Fruit fly (Drosophila melanogaster) whole organism, embryonic: ENCODE data around the gene Pvf2.
A peak's percentile ranks its signal among the peaks of the same experiment; 100 is the strongest.

Experiments used
- Antp ChIP-seq: fragments of 200-800 bp; sonication (Bioruptor generic); optimal IDR thresholded peaks from 3 replicates; lab custom pipeline; 2016; ENCODE audit warnings: missing biosample characterization, missing genetic modification characterization
- Atf6 ChIP-seq: fragments of 200-800 bp; sonication (Bioruptor generic); IDR thresholded peaks from 2 replicates; pipeline ENCODE4 v1.3.6; 2022; ENCODE audit warnings: missing biosample characterization, missing genetic modification characterization
- CG10543 ChIP-seq: fragments of 200-800 bp; sonication (Bioruptor generic); optimal IDR thresholded peaks from 3 replicates; lab custom pipeline; 2017; ENCODE audit warnings: missing biosample characterization, mild to moderate bottlenecking, missing genetic modification characterization, moderate library complexity
- CG11085 ChIP-seq: fragments of 200-800 bp; sonication (Bioruptor generic); IDR thresholded peaks from 2 replicates; pipeline ENCODE4 v1.3.6; 2022; ENCODE audit warnings: missing biosample characterization, missing genetic modification characterization
- CG11456 ChIP-seq: fragments of 200-800 bp; sonication (Bioruptor generic); IDR thresholded peaks from 3 replicates; pipeline ENCODE4 v1.3.6; 2022; ENCODE audit warnings: missing biosample characterization, missing genetic modification characterization
- CG11560 ChIP-seq: fragments of 200-800 bp; sonication (Bioruptor generic); IDR thresholded peaks from 3 replicates; pipeline ENCODE4 v1.3.6; 2022; ENCODE audit warnings: missing biosample characterization, missing genetic modification characterization
- CG12659 ChIP-seq: fragments of 200-800 bp; sonication (Bioruptor generic); optimal IDR thresholded peaks from 3 replicates; lab custom pipeline; 2017; ENCODE audit warnings: mild to moderate bottlenecking, missing biosample characterization, missing genetic modification reagents, missing genetic modification characterization
- CG12769 ChIP-seq: fragments of 200-800 bp; sonication (Bioruptor generic); optimal IDR thresholded peaks from 2 replicates; lab custom pipeline; 2019; ENCODE audit warnings: missing biosample characterization, mild to moderate bottlenecking, missing genetic modification characterization, moderate library complexity
- CG13894 ChIP-seq: fragments of 200-800 bp; sonication (Bioruptor generic); optimal IDR thresholded peaks from 3 replicates; lab custom pipeline; 2018; ENCODE audit warnings: missing biosample characterization, mild to moderate bottlenecking, missing genetic modification characterization, moderate library complexity
- CG14014 ChIP-seq: fragments of 200-800 bp; sonication (Bioruptor generic); IDR thresholded peaks from 2 replicates; pipeline ENCODE4 v1.3.6; 2022; ENCODE audit warnings: missing biosample characterization, missing genetic modification characterization
- CG17359 ChIP-seq: fragments of 200-800 bp; sonication (Bioruptor generic); optimal IDR thresholded peaks from 3 replicates; lab custom pipeline; 2018; ENCODE audit warnings: missing biosample characterization, mild to moderate bottlenecking, missing genetic modification characterization, moderate library complexity
- CG18011 ChIP-seq: fragments of 200-800 bp; sonication (Bioruptor generic); optimal IDR thresholded peaks from 2 replicates; lab custom pipeline; 2017; ENCODE audit warnings: missing biosample characterization, missing genetic modification characterization, mild to moderate bottlenecking, moderate library complexity, missing genotype
- CG18262 ChIP-seq: fragments of 200-800 bp; optimal IDR thresholded peaks from 3 replicates; lab custom pipeline; 2019; ENCODE audit warnings: missing biosample characterization, mild to moderate bottlenecking, missing genetic modification characterization, moderate library complexity
- CG2120 ChIP-seq: fragments of 200-800 bp; sonication (Bioruptor generic); optimal IDR thresholded peaks from 3 replicates; lab custom pipeline; 2016; ENCODE audit warnings: missing biosample characterization, missing genetic modification characterization
- CG31388 ChIP-seq: fragments of 200-800 bp; sonication (Bioruptor generic); optimal IDR thresholded peaks from 2 replicates; lab custom pipeline; 2016; ENCODE audit warnings: missing biosample characterization, missing genetic modification characterization
- CG3995 ChIP-seq: fragments of 200-800 bp; sonication (Bioruptor generic); optimal IDR thresholded peaks from 3 replicates; lab custom pipeline; 2016; ENCODE audit warnings: missing biosample characterization, missing genetic modification characterization
- CG42726 ChIP-seq: fragments of 200-800 bp; sonication (Bioruptor generic); IDR thresholded peaks from 2 replicates; pipeline ENCODE4 v1.3.6; 2022; ENCODE audit warnings: missing biosample characterization, missing genetic modification characterization; ENCODE audit not compliant: partially characterized antibody
- CG4730 ChIP-seq: fragments of 200-800 bp; sonication (Bioruptor generic); IDR thresholded peaks from 2 replicates; pipeline ENCODE4 v1.3.6; 2022; ENCODE audit warnings: missing biosample characterization, missing genetic modification characterization
- CG6854 ChIP-seq: fragments of 200-800 bp; sonication (Bioruptor generic); optimal IDR thresholded peaks from 3 replicates; lab custom pipeline; 2017; ENCODE audit warnings: missing biosample characterization, mild to moderate bottlenecking, missing genetic modification characterization
- CG7786 ChIP-seq: fragments of 200-800 bp; sonication (Bioruptor generic); optimal IDR thresholded peaks from 2 replicates; lab custom pipeline; 2016; ENCODE audit warnings: missing biosample characterization, missing genetic modification characterization
- CG9215 ChIP-seq: fragments of 200-800 bp; sonication (Bioruptor generic); IDR thresholded peaks from 2 replicates; pipeline ENCODE4 v1.3.6; 2022; ENCODE audit warnings: missing biosample characterization, missing genetic modification characterization
- CG9932 ChIP-seq: fragments of 200-800 bp; sonication (Bioruptor generic); IDR thresholded peaks from 2 replicates; pipeline ENCODE4 v1.3.6; 2022; ENCODE audit warnings: missing biosample characterization, missing genetic modification characterization
- CHES-1-like ChIP-seq: fragments of 200-800 bp; sonication (Bioruptor generic); optimal IDR thresholded peaks from 2 replicates; lab custom pipeline; 2016; ENCODE audit warnings: missing biosample characterization, missing genetic modification characterization
- CrebB ChIP-seq: fragments of 200-800 bp; sonication (Bioruptor generic); optimal IDR thresholded peaks from 3 replicates; lab custom pipeline; 2018; ENCODE audit warnings: missing biosample characterization, mild to moderate bottlenecking, missing genetic modification characterization
- Dbx ChIP-seq: fragments of 200-800 bp; sonication (Bioruptor generic); IDR thresholded peaks from 3 replicates; pipeline ENCODE4 v1.3.6; 2022; ENCODE audit warnings: missing biosample characterization, missing genetic modification characterization
- HmgZ ChIP-seq: fragments of 200-800 bp; sonication (Bioruptor generic); optimal IDR thresholded peaks from 2 replicates; lab custom pipeline; 2018; ENCODE audit warnings: missing biosample characterization, mild to moderate bottlenecking, missing genetic modification characterization
- Hmr ChIP-seq: fragments of 200-800 bp; sonication (Bioruptor generic); optimal IDR thresholded peaks from 3 replicates; lab custom pipeline; 2017; ENCODE audit warnings: mild to moderate bottlenecking, missing biosample characterization, missing genetic modification reagents, missing genetic modification characterization
- Hr78 ChIP-seq, 2 experiments: fragments of 200-800 bp in 1 of 2; fragments of >200 bp in 1 of 2; sonication (Bioruptor generic) in 1 of 2; optimal IDR thresholded peaks; 2 replicates each; lab custom pipeline; 2017 to 2019; ENCODE audit warnings: missing biosample characterization in 2 of 2, missing genetic modification characterization in 2 of 2, mild to moderate bottlenecking in 1 of 2, moderate library complexity in 1 of 2
- Hsf ChIP-seq: fragments of 200-800 bp; sonication (Bioruptor generic); optimal IDR thresholded peaks from 3 replicates; lab custom pipeline; 2016; ENCODE audit warnings: missing biosample characterization, missing genetic modification characterization
- Max ChIP-seq: fragments of 200-800 bp; sonication (Bioruptor generic); optimal IDR thresholded peaks from 2 replicates; lab custom pipeline; 2016; ENCODE audit warnings: missing biosample characterization, mild to moderate bottlenecking, missing genetic modification characterization
- Optix ChIP-seq: fragments of 200-800 bp; sonication (Bioruptor generic); IDR thresholded peaks from 3 replicates; pipeline ENCODE4 v1.3.6; 2022; ENCODE audit warnings: missing biosample characterization, missing genetic modification characterization
- Rfx ChIP-seq: fragments of 200-800 bp; sonication (Bioruptor generic); IDR thresholded peaks from 2 replicates; pipeline ENCODE4 v1.3.6; 2022; ENCODE audit warnings: missing biosample characterization, missing genetic modification characterization
- Sry-δ ChIP-seq: fragments of 200-800 bp; sonication (Bioruptor generic); optimal IDR thresholded peaks from 2 replicates; lab custom pipeline; 2016; ENCODE audit warnings: missing biosample characterization, missing genetic modification characterization
- YL-1 ChIP-seq: fragments of 200-800 bp; sonication (Bioruptor generic); optimal IDR thresholded peaks from 3 replicates; lab custom pipeline; 2017; ENCODE audit warnings: missing biosample characterization, mild to moderate bottlenecking, missing genetic modification characterization
- al ChIP-seq: fragments of 200-800 bp; sonication (Bioruptor generic); IDR thresholded peaks from 2 replicates; pipeline ENCODE4 v1.3.6; 2022; ENCODE audit warnings: missing biosample characterization, missing genetic modification characterization
- ato ChIP-seq: fragments of 200-800 bp; sonication (Bioruptor generic); IDR thresholded peaks from 2 replicates; pipeline ENCODE4 v1.3.6; 2022; ENCODE audit warnings: missing biosample characterization, missing genetic modification characterization; ENCODE audit not compliant: partially characterized antibody
- bab2 ChIP-seq: fragments of 200-800 bp; sonication (Bioruptor generic); optimal IDR thresholded peaks from 2 replicates; lab custom pipeline; 2016; ENCODE audit warnings: missing biosample characterization, missing genetic modification characterization
- bbx ChIP-seq: fragments of 200-800 bp; sonication (Bioruptor generic); IDR thresholded peaks from 2 replicates; pipeline ENCODE4 v1.3.6; 2022; ENCODE audit warnings: missing biosample characterization, missing genetic modification characterization; ENCODE audit not compliant: partially characterized antibody
- bowl ChIP-seq: fragments of 200-800 bp; sonication (Bioruptor generic); IDR thresholded peaks from 2 replicates; pipeline ENCODE4 v1.3.6; 2022; ENCODE audit warnings: missing biosample characterization, missing genetic modification characterization
- cas ChIP-seq: fragments of 200-800 bp; sonication (Bioruptor generic); IDR thresholded peaks from 2 replicates; pipeline ENCODE4 v1.3.6; 2022; ENCODE audit warnings: missing biosample characterization, missing genetic modification characterization
- chn ChIP-seq: fragments of 200-800 bp; sonication (Bioruptor generic); optimal IDR thresholded peaks from 2 replicates; lab custom pipeline; 2016; ENCODE audit warnings: missing biosample characterization, missing genetic modification characterization
- exex ChIP-seq: fragments of 200-800 bp; sonication (Bioruptor generic); optimal IDR thresholded peaks from 4 replicates; lab custom pipeline; 2018; ENCODE audit warnings: missing biosample characterization, mild to moderate bottlenecking, missing genetic modification characterization, moderate library complexity
- oc ChIP-seq: fragments of 200-800 bp; sonication (Bioruptor generic); optimal IDR thresholded peaks from 2 replicates; lab custom pipeline; 2018; ENCODE audit warnings: missing biosample characterization, mild to moderate bottlenecking, missing genetic modification characterization, moderate library complexity
- pho ChIP-seq: fragments of 200-800 bp; sonication (Bioruptor generic); optimal IDR thresholded peaks from 2 replicates; lab custom pipeline; 2016; ENCODE audit warnings: missing biosample characterization, missing genetic modification characterization
- rib ChIP-seq: fragments of 200-800 bp; sonication (Bioruptor generic); IDR thresholded peaks from 2 replicates; pipeline ENCODE4 v1.3.6; 2022; ENCODE audit warnings: missing biosample characterization, missing genetic modification characterization
- schlank ChIP-seq: fragments of 200-800 bp; sonication (Bioruptor generic); optimal IDR thresholded peaks from 2 replicates; lab custom pipeline; 2018; ENCODE audit warnings: missing biosample characterization, mild to moderate bottlenecking, missing genetic modification characterization
- vnd ChIP-seq: fragments of 200-800 bp; sonication (Bioruptor generic); IDR thresholded peaks from 3 replicates; pipeline ENCODE4 v1.3.6; 2022; ENCODE audit warnings: missing biosample characterization, missing genetic modification characterization; ENCODE audit not compliant: partially characterized antibody
- wek ChIP-seq: fragments of 200-800 bp; sonication (Bioruptor generic); optimal IDR thresholded peaks from 3 replicates; lab custom pipeline; 2018; ENCODE audit warnings: missing biosample characterization, mild to moderate bottlenecking, missing genetic modification characterization, moderate library complexity

The Pvf2 gene

dm6 chr2L:7049009-7049647, 35.3 kb downstream of the Pvf2 start (continued):
- TF ChIP-seq CG3995 (GFP tag; lab: Kevin White, UChicago) (peak; percentile 7), CG18262 (tag; lab: Kevin White, UChicago) (no peak), CG7786 (GFP tag; lab: Kevin White, UChicago) (peak; percentile 25), chn (GFP tag; lab: Kevin White, UChicago) (peak; percentile 33), wek (GFP tag; lab: Kevin White, UChicago) (peak; percentile 46), CG17359 (tag; lab: Kevin White, UChicago) (peak; percentile 7), cas (GFP tag; lab: Robert Waterston, UW) (peak; percentile 48; the same call in 1 of the 2 replicates), Antp (GFP tag; lab: Kevin White, UChicago) (peak; percentile 15), YL-1 (GFP tag; lab: Kevin White, UChicago) (peak; percentile 81), vnd (peak; percentile 98), Optix (GFP tag; lab: Robert Waterston, UW) (no peak), CG31388 (GFP tag; lab: Kevin White, UChicago) (no peak), bbx (GFP tag; lab: Robert Waterston, UW) (peak; percentile 99), CG12769 (tag; lab: Kevin White, UChicago) (no peak), ato (GFP tag; lab: Robert Waterston, UW) (peak; percentile 100), CG6854 (GFP tag; lab: Kevin White, UChicago) (peak; percentile 49)

dm6 chr2L:7047703-7048102, 36.7 kb downstream of the Pvf2 start:
- TF ChIP-seq CG10543 (GFP tag; lab: Kevin White, UChicago) (peak; percentile 59), Hsf (GFP tag; lab: Kevin White, UChicago) (no peak), HmgZ (tag; lab: Kevin White, UChicago) (peak; percentile 1), CG11085 (peak; percentile 29; the same call in 1 of the 2 replicates), rib (GFP tag; lab: Robert Waterston, UW) (peak; percentile 47; the same call in 1 of the 2 replicates), bab2 (GFP tag; lab: Kevin White, UChicago) (no peak), CG11560 (tag; lab: Robert Waterston, UW) (no peak), Hr78 (GFP tag; optimal IDR thresholded peaks at IDR 0.05; lab: Kevin White, UChicago) (no peak), CHES-1-like (GFP tag; lab: Kevin White, UChicago) (peak; percentile 1), oc (no peak), Rfx (GFP tag; lab: Robert Waterston, UW) (peak; percentile 34; the same call in 1 of the 2 replicates), Sry-δ (GFP tag; lab: Kevin White, UChicago) (no peak), CG42726 (GFP tag; lab: Robert Waterston, UW) (no peak), CrebB (tag; lab: Kevin White, UChicago) (peak; percentile 5), CG2120 (GFP tag; lab: Kevin White, UChicago) (peak; percentile 67), CG9932 (peak; percentile 43), Hmr (GFP tag; lab: Kevin White, UChicago) (peak; percentile 60), CG18011 (GFP tag; lab: Kevin White, UChicago) (no peak), exex (no peak), CG9215 (GFP tag; lab: Robert Waterston, UW) (no peak), schlank (tag; lab: Kevin White, UChicago) (peak; percentile 4), CG14014 (GFP tag; lab: Robert Waterston, UW) (0 out of 2 replicates have a peak, but pooled peaks have one; percentile 34), CG4730 (GFP tag; lab: Robert Waterston, UW) (no peak), Dbx (peak; percentile 62), Atf6 (peak; percentile 55), pho (peak; percentile 22), al (GFP tag; lab: Robert Waterston, UW) (peak; percentile 28; the same call in 1 of the 2 replicates), Max (no peak), CG13894 (tag; lab: Kevin White, UChicago) (peak; percentile 38), bowl (GFP tag; lab: Robert Waterston, UW) (no peak), cas (GFP tag; lab: Robert Waterston, UW) (0 out of 2 replicates have a peak, but pooled peaks have one; percentile 11), CG12659 (GFP tag; lab: Kevin White, UChicago) (peak; percentile 23), CG11456 (GFP tag; lab: Robert Waterston, UW) (peak; percentile 40; the same call in 1 of the 3 replicates)
